Fruit fly (Drosophila melanogaster) whole organism, pupa: ENCODE measurements around the gene Crys.

Experiments
- CG10348 ChIP-seq: fragments of 200-800 bp; sonication (Bioruptor generic); IDR thresholded peaks from 2 replicates; pipeline ENCODE4 v1.3.6; 2022; ENCODE audit warnings: missing biosample characterization, missing genetic modification characterization
- CG12605 ChIP-seq: fragments of 200-800 bp; sonication (Bioruptor generic); IDR thresholded peaks from 2 replicates; pipeline ENCODE4 v1.3.6; 2022; ENCODE audit warnings: missing biosample characterization, missing genetic modification characterization
- CG13204 ChIP-seq: fragments of 200-800 bp; sonication (Bioruptor generic); optimal IDR thresholded peaks from 2 replicates; lab custom pipeline; 2018; ENCODE audit warnings: missing biosample characterization, mild to moderate bottlenecking, missing genetic modification characterization, moderate library complexity
- CG14655 ChIP-seq: fragments of 200-800 bp; sonication (Bioruptor generic); optimal IDR thresholded peaks from 3 replicates; lab custom pipeline; 2017; ENCODE audit warnings: mild to moderate bottlenecking, missing biosample characterization, missing genetic modification reagents, missing genetic modification characterization
- CG15710 ChIP-seq: fragments of 200-800 bp; sonication (Bioruptor generic); optimal IDR thresholded peaks from 2 replicates; lab custom pipeline; 2018; ENCODE audit warnings: missing biosample characterization, mild to moderate bottlenecking, missing genetic modification characterization, moderate library complexity
- CG17806 ChIP-seq: fragments of 200-800 bp; sonication (Bioruptor generic); optimal IDR thresholded peaks from 2 replicates; lab custom pipeline; 2018; ENCODE audit warnings: missing biosample characterization, mild to moderate bottlenecking, missing genetic modification characterization, moderate library complexity
- CG32121 ChIP-seq: fragments of 200-800 bp; sonication (Bioruptor generic); IDR thresholded peaks from 2 replicates; pipeline ENCODE4 v1.3.6; 2022; ENCODE audit warnings: missing biosample characterization, missing genetic modification characterization
- CG34367 ChIP-seq: fragments of 200-800 bp; sonication (Bioruptor generic); optimal IDR thresholded peaks from 2 replicates; lab custom pipeline; 2018; ENCODE audit warnings: missing biosample characterization, mild to moderate bottlenecking, missing genetic modification characterization
- CG4496 ChIP-seq: fragments of 200-800 bp; sonication (Bioruptor generic); IDR thresholded peaks from 3 replicates; pipeline ENCODE4 v1.3.6; 2022; ENCODE audit warnings: missing biosample characterization, missing genetic modification characterization
- CG8159 ChIP-seq: fragments of 200-800 bp; sonication (Bioruptor generic); optimal IDR thresholded peaks from 3 replicates; lab custom pipeline; 2018; ENCODE audit warnings: missing biosample characterization, mild to moderate bottlenecking, missing genetic modification characterization, moderate library complexity
- CG8301 ChIP-seq: fragments of 200-800 bp; sonication (Bioruptor generic); optimal IDR thresholded peaks from 2 replicates; lab custom pipeline; 2018; ENCODE audit warnings: missing biosample characterization, mild to moderate bottlenecking, missing genetic modification characterization
- CG9948 ChIP-seq: fragments of 200-800 bp; sonication (Bioruptor generic); optimal IDR thresholded peaks from 2 replicates; lab custom pipeline; 2018; ENCODE audit warnings: missing biosample characterization, mild to moderate bottlenecking, missing genetic modification characterization, moderate library complexity
- D1 ChIP-seq: fragments of 200-800 bp; sonication (Bioruptor generic); optimal IDR thresholded peaks from 2 replicates; lab custom pipeline; 2018; ENCODE audit warnings: missing biosample characterization, mild to moderate bottlenecking, missing genetic modification characterization, moderate library complexity
- EcR ChIP-seq: fragments of 200-800 bp; sonication (Bioruptor generic); optimal IDR thresholded peaks from 3 replicates; lab custom pipeline; 2019; ENCODE audit warnings: missing biosample characterization, missing genetic modification characterization, mild to moderate bottlenecking, moderate library complexity, missing genetic modification reagents
- Ets98B ChIP-seq: fragments of 200-800 bp; sonication (Bioruptor generic); IDR thresholded peaks from 2 replicates; pipeline ENCODE4 v1.3.6; 2022; ENCODE audit warnings: missing biosample characterization, missing genetic modification characterization
- Pif1A ChIP-seq: fragments of 200-800 bp; sonication (Bioruptor generic); optimal IDR thresholded peaks from 3 replicates; lab custom pipeline; 2016; ENCODE audit warnings: missing biosample characterization, missing genetic modification characterization
- Pif1B ChIP-seq: fragments of 200-800 bp; sonication (Bioruptor generic); optimal IDR thresholded peaks from 3 replicates; lab custom pipeline; 2016; ENCODE audit warnings: missing biosample characterization, missing genetic modification characterization
- Snoo ChIP-seq: fragments of 200-800 bp; sonication (Bioruptor generic); optimal IDR thresholded peaks from 3 replicates; lab custom pipeline; 2017; ENCODE audit warnings: missing biosample characterization, mild to moderate bottlenecking, missing genetic modification characterization, inconsistent platforms
- fd96Ca ChIP-seq: fragments of 200-800 bp; sonication (Bioruptor generic); IDR thresholded peaks from 3 replicates; pipeline ENCODE4 v1.3.6; 2022; ENCODE audit warnings: missing biosample characterization, missing genetic modification characterization
- gl ChIP-seq: fragments of 200-800 bp; sonication (Bioruptor generic); optimal IDR thresholded peaks from 2 replicates; lab custom pipeline; 2018; ENCODE audit warnings: missing biosample characterization, mild to moderate bottlenecking, missing genetic modification characterization
- rn ChIP-seq: fragments of 200-800 bp; sonication (Bioruptor generic); IDR thresholded peaks from 2 replicates; pipeline ENCODE4 v1.3.6; 2022; ENCODE audit warnings: missing biosample characterization, missing genetic modification characterization

Crys gene

DNA sequence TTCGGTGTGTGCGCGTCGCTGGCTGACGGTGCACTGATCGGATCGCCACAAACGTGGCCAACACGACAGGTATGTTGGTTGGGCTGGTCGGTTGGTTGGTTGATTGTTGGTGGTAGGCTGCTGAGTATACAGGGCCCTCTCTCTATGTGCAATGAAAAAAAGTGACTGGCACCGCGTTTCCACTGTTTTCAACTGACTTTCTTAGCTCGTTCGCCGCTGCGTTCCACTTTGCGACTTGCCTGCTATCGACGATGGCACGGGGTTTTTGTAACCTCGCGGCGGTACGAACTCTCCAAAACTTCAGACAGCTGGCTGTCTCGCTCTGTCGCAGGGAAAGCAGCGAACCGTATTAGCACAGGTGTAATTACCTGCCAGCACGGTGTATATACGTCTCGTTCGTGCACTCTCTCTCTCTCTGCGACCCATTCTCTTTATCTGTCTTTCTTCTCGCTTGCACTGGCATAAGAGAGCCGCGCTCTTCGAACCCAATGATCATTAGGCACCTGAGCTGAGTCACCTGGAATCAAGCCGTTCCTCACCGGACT lies 27.0 kb downstream of the Crys start:
- TF ChIP-seq CG32121 (GFP tag; lab: Robert Waterston, UW): no peak
- no peak for TF ChIP-seq rn
- peak; percentile 7 for TF ChIP-seq CG34367
- TF ChIP-seq Snoo: peak; percentile 15
- no peak for TF ChIP-seq gl
- TF ChIP-seq CG8159 (tag; lab: Kevin White, UChicago): no peak
- TF ChIP-seq CG10348 (GFP tag; lab: Robert Waterston, UW): no peak
- TF ChIP-seq Pif1A: no peak
- TF ChIP-seq fd96Ca (GFP tag; lab: Robert Waterston, UW): 0 out of 3 replicates have a peak, but pooled peaks have one; percentile 27
- TF ChIP-seq CG8301: no peak
- TF ChIP-seq CG13204 (GFP tag; lab: Kevin White, UChicago): peak; percentile 64
- TF ChIP-seq CG4496 (GFP tag; lab: Robert Waterston, UW): peak; percentile 73; the same call in 2 of the 3 replicates
- no peak for TF ChIP-seq CG15710 (tag; lab: Kevin White, UChicago)
- TF ChIP-seq Pif1B (GFP tag; lab: Kevin White, UChicago): no peak
- no peak for TF ChIP-seq D1 (tag; lab: Kevin White, UChicago)
- no peak for TF ChIP-seq CG14655 (GFP tag; lab: Kevin White, UChicago)
- TF ChIP-seq CG12605 (GFP tag; lab: Robert Waterston, UW): no peak
- peak; percentile 50; the same call in 1 of the 2 replicates for TF ChIP-seq Ets98B (GFP tag; lab: Robert Waterston, UW)
- peak; percentile 67 for TF ChIP-seq EcR (GFP tag; lab: Kevin White, UChicago)

DNA sequence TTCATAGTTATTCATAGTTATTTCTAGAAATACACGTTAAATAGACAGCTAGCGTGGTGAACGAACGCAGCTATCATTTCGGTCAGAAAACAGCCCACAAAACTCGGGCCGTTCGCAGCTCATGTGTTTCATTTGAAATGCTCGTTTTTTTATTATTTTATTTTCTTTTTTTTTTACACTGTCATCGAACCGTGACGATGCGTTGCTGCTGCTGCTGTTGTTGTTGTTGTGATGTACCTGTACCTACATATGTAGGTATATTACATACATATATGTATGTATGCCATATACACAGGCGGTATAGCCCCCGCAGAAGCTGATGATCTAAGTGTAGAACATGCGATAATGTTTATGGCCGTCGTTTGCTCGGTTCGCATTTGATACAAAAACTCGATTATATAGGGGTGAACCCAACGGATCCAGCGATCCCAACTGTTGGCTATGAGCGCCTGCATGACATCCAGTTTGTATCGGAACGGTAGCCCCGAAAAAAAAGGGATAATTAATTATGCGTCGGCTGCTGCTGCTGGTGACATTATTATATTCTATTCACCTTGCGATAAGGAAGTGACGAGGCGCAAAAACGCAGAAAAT lies 29.3 kb downstream of the Crys start:
- TF ChIP-seq Ets98B (GFP tag; lab: Robert Waterston, UW) (no peak), CG8301 (no peak), CG17806 (tag; lab: Kevin White, UChicago) (no peak), Pif1B (GFP tag; lab: Kevin White, UChicago) (no peak), fd96Ca (GFP tag; lab: Robert Waterston, UW) (no peak), CG8159 (tag; lab: Kevin White, UChicago) (no peak), CG4496 (GFP tag; lab: Robert Waterston, UW) (no peak), rn (no peak), CG13204 (GFP tag; lab: Kevin White, UChicago) (no peak), D1 (tag; lab: Kevin White, UChicago) (no peak), CG15710 (tag; lab: Kevin White, UChicago) (no peak), gl (no peak), Snoo (no peak), CG32121 (GFP tag; lab: Robert Waterston, UW) (no peak), CG14655 (GFP tag; lab: Kevin White, UChicago) (no peak), Pif1A (no peak)

DNA sequence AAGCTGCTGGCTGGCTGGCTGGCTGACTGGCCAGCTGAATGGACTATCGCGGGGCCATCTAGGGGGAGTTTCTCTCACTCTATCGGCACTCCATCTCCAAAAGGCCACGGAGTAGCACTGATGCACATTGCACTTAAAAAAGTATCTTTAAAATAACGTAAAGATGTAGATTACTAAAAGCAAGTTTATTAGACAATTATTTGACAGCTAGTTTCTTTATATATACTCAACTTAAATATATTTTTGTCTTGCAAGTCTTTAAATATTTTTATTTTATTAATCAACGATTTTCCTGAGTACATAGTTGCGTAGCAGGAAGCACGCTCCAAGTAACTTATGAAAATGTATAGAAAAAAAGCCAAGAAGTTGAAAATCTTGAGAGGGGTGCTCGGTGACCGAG lies 33.0 kb downstream of the Crys start:
- no peak for TF ChIP-seq CG4496 (GFP tag; lab: Robert Waterston, UW)
- TF ChIP-seq CG15710 (tag; lab: Kevin White, UChicago): no peak
- no peak for TF ChIP-seq CG17806 (tag; lab: Kevin White, UChicago)
- no peak for TF ChIP-seq Ets98B (GFP tag; lab: Robert Waterston, UW)
- TF ChIP-seq Pif1A: no peak
- TF ChIP-seq rn: no peak
- TF ChIP-seq CG10348 (GFP tag; lab: Robert Waterston, UW): no peak
- TF ChIP-seq CG8301: peak; percentile 17
- peak; percentile 50 for TF ChIP-seq CG14655 (GFP tag; lab: Kevin White, UChicago)
- no peak for TF ChIP-seq CG32121 (GFP tag; lab: Robert Waterston, UW)
- TF ChIP-seq CG9948 (tag; lab: Kevin White, UChicago): peak; percentile 12
- no peak for TF ChIP-seq CG34367
- TF ChIP-seq Pif1B (GFP tag; lab: Kevin White, UChicago): no peak
- no peak for TF ChIP-seq EcR (GFP tag; lab: Kevin White, UChicago)
- TF ChIP-seq gl: no peak
- no peak for TF ChIP-seq CG8159 (tag; lab: Kevin White, UChicago)
- TF ChIP-seq fd96Ca (GFP tag; lab: Robert Waterston, UW): no peak

DNA sequence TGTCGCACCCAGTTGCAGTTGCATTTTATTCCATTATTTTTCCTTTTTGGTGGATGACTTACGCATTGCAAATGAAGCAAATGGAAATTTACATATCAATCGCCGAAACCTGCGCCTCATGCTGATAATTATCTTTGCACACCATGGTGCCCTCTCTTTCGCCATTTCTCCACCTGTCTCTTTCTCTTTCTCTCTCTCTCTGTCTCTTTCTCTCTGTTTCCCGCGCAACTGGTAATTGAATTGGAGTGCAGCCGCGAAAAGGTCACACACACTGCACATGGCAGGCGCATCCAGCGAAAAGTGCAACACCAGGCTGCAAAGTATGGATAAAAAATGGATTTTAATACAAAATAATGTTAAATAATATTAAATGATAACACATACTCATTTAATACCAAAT lies 33.8 kb downstream of the Crys start:
- TF ChIP-seq rn: no peak
- TF ChIP-seq CG4496 (GFP tag; lab: Robert Waterston, UW): 0 out of 3 replicates have a peak, but pooled peaks have one; percentile 20

DNA sequence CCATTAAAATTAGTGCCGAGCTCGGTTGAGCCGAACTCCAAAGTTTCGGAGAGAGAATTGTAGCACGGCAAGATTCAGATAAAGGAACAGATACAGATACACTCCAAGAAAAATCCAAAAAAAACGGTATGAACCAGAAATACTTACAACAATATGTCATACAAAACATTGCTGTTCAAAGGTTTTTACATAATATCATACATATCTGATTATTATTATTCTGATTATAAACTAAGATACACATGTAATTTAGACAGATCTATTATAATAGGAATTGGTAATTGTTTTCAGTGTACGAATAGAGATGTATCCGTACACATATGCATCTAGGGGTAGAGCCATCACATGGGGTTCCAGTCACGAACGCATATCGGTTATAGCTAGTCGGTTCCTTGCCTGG lies 36.1 kb downstream of the Crys start:
- no peak for TF ChIP-seq CG12605 (GFP tag; lab: Robert Waterston, UW)
- TF ChIP-seq rn: no peak
- TF ChIP-seq CG8159 (tag; lab: Kevin White, UChicago): peak; percentile 7
- peak; percentile 9 for TF ChIP-seq CG9948 (tag; lab: Kevin White, UChicago)
- TF ChIP-seq Pif1B (GFP tag; lab: Kevin White, UChicago): no peak

DNA sequence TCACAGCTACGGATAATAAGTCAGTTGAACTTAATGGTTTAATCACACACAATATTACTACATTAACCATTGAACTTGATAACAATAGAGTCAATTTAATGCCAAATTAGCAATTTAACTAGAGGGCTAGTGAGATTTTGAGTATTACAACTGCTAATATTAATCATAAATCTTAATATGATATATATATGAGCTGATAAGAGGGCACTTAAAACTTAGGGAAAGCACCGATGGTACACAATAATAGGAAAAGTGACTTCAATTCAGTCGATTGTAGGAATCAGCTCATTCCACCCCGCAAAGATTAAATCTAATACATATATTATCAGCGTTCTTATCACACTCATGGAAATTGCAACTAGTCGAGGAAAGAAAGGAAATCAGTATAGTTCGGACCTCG lies 37.3 kb downstream of the Crys start, which contains the start of gene CG16965:
CG16965 (plus strand) TSS at position 382 of the 400 bp plus-strand sequence.
- TF ChIP-seq CG13204 (GFP tag; lab: Kevin White, UChicago) (no peak), Pif1B (GFP tag; lab: Kevin White, UChicago) (no peak), CG12605 (GFP tag; lab: Robert Waterston, UW) (no peak), CG8159 (tag; lab: Kevin White, UChicago) (no peak), CG34367 (no peak), rn (no peak), Pif1A (no peak), CG9948 (tag; lab: Kevin White, UChicago) (no peak), gl (no peak), Snoo (no peak)
